Worm (Caenorhabditis elegans) whole organism, L4 larva: ENCODE data around the gene C33D9.13.

Experiments used
- Y75B8A.6 ChIP-seq: fragments of 200-800 bp; sonication (Bioruptor generic); IDR thresholded peaks from 2 replicates; pipeline ENCODE4 v1.3.6; 2022; ENCODE audit warnings: missing genetic modification reagents, missing genetic modification characterization, missing compliant biosample characterization
- ama-1 ChIP-seq: fragments of 150-350 bp; optimal IDR thresholded peaks from 2 replicates; lab custom pipeline; 2014; ENCODE audit warnings: inconsistent platforms, mixed read lengths
- lin-15B ChIP-seq: fragments of 150-350 bp; sonication (generic microtip); optimal IDR thresholded peaks from 3 replicates; lab custom pipeline; 2014; ENCODE audit warnings: missing biosample characterization, missing genetic modification characterization
- ztf-11 ChIP-seq: fragments of 150-350 bp; optimal IDR thresholded peaks from 2 replicates; lab custom pipeline; 2014; ENCODE audit warnings: missing biosample characterization, missing genetic modification characterization

- TF ChIP-seq Y75B8A.6 (GFP tag; lab: Robert Waterston, UW) = no peak
- TF ChIP-seq lin-15B (tag; lab: Kevin White, UChicago) = no peak
- TF ChIP-seq ama-1 (lab: Kevin White, UChicago) = no peak
- TF ChIP-seq ztf-11 = no peak
Observed at ce11 chrIV:8819471-8819870, 34.4 kb upstream of the C33D9.13 start.
